Fruit fly (Drosophila melanogaster): ENCODE data around the gene Gs1.

The Gs1 gene

dm6 chr2L:171499-172250 is 39.8 kb downstream of the Gs1 start (continued):
- TF ChIP-seq CG3032 (tag; optimal IDR thresholded peaks at IDR 0.05) (no peak), Sox102F (GFP tag; optimal IDR thresholded peaks at IDR 0.05) (no peak), CG34406 (GFP tag; optimal IDR thresholded peaks at IDR 0.05) (peak; percentile 50), salr (GFP tag; optimal IDR thresholded peaks at IDR 0.05) (peak in 1 of 2 experiments; percentile 76), dac (GFP tag; optimal IDR thresholded peaks at IDR 0.05) (peak; percentile 59), CG31627 (GFP tag; optimal IDR thresholded peaks at IDR 0.05) (peak; percentile 7), Eip78C (GFP tag) (peak; percentile 84), topi (GFP tag; optimal IDR thresholded peaks at IDR 0.05) (peak; percentile 13), Eip93F (GFP tag; optimal IDR thresholded peaks at IDR 0.05) (no peak), Ets21C (GFP tag; optimal IDR thresholded peaks at IDR 0.05) (no peak), CG32006 (GFP tag; optimal IDR thresholded peaks at IDR 0.05) (peak; percentile 86), cyc (GFP tag; optimal IDR thresholded peaks at IDR 0.05) (peak; percentile 46), CG8632 (GFP tag; optimal IDR thresholded peaks at IDR 0.05) (peak; percentile 34), CG11902 (GFP tag; optimal IDR thresholded peaks at IDR 0.05) (peak; percentile 26), fd59A (GFP tag; optimal IDR thresholded peaks at IDR 0.05) (no peak), CG7368 (GFP tag; optimal IDR thresholded peaks at IDR 0.05) (peak; percentile 21), spab (GFP tag; optimal IDR thresholded peaks at IDR 0.05) (peak; percentile 49), svp (GFP tag) (no peak), CG11762 (GFP tag; optimal IDR thresholded peaks at IDR 0.05; ENCODE audit: insufficient read depth) (peak; percentile 23), CG10669 (GFP tag; optimal IDR thresholded peaks at IDR 0.05) (no peak), OdsH (GFP tag; optimal IDR thresholded peaks at IDR 0.05) (peak; percentile 81), CG1621 (tag; optimal IDR thresholded peaks at IDR 0.05) (peak; percentile 27), pdm3 (GFP tag; optimal IDR thresholded peaks at IDR 0.05) (peak; percentile 75), CG6276 (GFP tag; optimal IDR thresholded peaks at IDR 0.05) (peak; percentile 51)

DNA sequence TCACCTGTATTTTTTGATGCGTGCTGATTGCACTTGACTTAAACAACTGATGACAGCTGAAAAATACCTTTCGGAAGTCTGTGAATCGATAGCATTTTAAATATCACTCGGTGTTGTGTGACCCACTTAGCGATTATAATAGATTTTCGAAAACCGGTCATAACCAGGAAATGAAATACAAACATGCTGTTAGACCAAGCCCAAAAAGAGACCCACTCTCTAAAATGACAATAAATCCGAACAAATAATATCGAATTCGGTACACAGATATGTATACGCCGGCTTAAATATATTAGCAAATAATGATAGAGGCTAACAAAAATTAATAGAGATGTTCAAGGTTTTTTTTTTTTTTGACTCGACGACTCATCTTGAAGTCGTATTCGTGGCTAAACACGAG is 43.9 kb downstream of the Gs1 start:
- TF ChIP-seq CG7368 (GFP tag; optimal IDR thresholded peaks at IDR 0.05) = no peak
- no peak for TF ChIP-seq salr (GFP tag; optimal IDR thresholded peaks at IDR 0.05)
- no peak for TF ChIP-seq Eip75B (GFP tag; optimal IDR thresholded peaks at IDR 0.05)
- TF ChIP-seq fkh (GFP tag; optimal IDR thresholded peaks at IDR 0.05) = peak; percentile 49

dm6 chr2L:179119-179518 is 47.2 kb downstream of the Gs1 start:
- TF ChIP-seq spab (GFP tag; optimal IDR thresholded peaks at IDR 0.05) (no peak), CG1621 (tag; optimal IDR thresholded peaks at IDR 0.05) (no peak), salr (GFP tag; optimal IDR thresholded peaks at IDR 0.05) (no peak), CG4318 (GFP tag; optimal IDR thresholded peaks at IDR 0.05) (no peak), Hr39 (GFP tag; optimal IDR thresholded peaks at IDR 0.05) (no peak), CG6808 (GFP tag; optimal IDR thresholded peaks at IDR 0.05) (no peak), Eip78C (GFP tag) (no peak), Met (GFP tag; optimal IDR thresholded peaks at IDR 0.05) (no peak), CG11762 (GFP tag; optimal IDR thresholded peaks at IDR 0.05; ENCODE audit: insufficient read depth) (no peak), Gug (GFP tag; IDR thresholded peaks at IDR 0.05) (no peak), eg (GFP tag; IDR thresholded peaks at IDR 0.05) (no peak)

dm6 chr2L:181020-181419 is 49.1 kb downstream of the Gs1 start:
- TF ChIP-seq CG11762 (GFP tag; optimal IDR thresholded peaks at IDR 0.05; ENCODE audit: insufficient read depth) (no peak), CG6163 (GFP tag; IDR thresholded peaks at IDR 0.05) (no peak), Eip78C (GFP tag) (no peak), Lpt (GFP tag; optimal IDR thresholded peaks at IDR 0.05) (no peak), CG10669 (GFP tag; optimal IDR thresholded peaks at IDR 0.05) (no peak), CG6792 (GFP tag; optimal IDR thresholded peaks at IDR 0.05) (no peak), CG9139 (GFP tag; optimal IDR thresholded peaks at IDR 0.05) (no peak), CG31627 (GFP tag; optimal IDR thresholded peaks at IDR 0.05) (no peak), svp (GFP tag) (no peak), cyc (GFP tag; optimal IDR thresholded peaks at IDR 0.05) (no peak), CG15336 (GFP tag; IDR thresholded peaks at IDR 0.05) (no peak), esn (GFP tag; optimal IDR thresholded peaks at IDR 0.05) (no peak), Sox102F (GFP tag; optimal IDR thresholded peaks at IDR 0.05) (no peak), CG4318 (GFP tag; optimal IDR thresholded peaks at IDR 0.05) (no peak), CG32006 (GFP tag; optimal IDR thresholded peaks at IDR 0.05) (no peak), acj6 (GFP tag; optimal IDR thresholded peaks at IDR 0.05) (no peak), CG34406 (GFP tag; optimal IDR thresholded peaks at IDR 0.05) (no peak), CG8319 (GFP tag; optimal IDR thresholded peaks at IDR 0.05) (no peak), achi (GFP tag; optimal IDR thresholded peaks at IDR 0.05) (no peak)
